Fruit fly (Drosophila melanogaster) whole organism, embryonic: ENCODE data around the gene Atat.

Experiments
- C15 ChIP-seq: fragments of 200-800 bp; sonication (Bioruptor generic); IDR thresholded peaks from 3 replicates; pipeline ENCODE4 v1.3.6; 2022; ENCODE audit warnings: missing biosample characterization, missing genetic modification characterization
- CG10431 ChIP-seq: fragments of 200-800 bp; sonication (Bioruptor generic); optimal IDR thresholded peaks from 3 replicates; lab custom pipeline; 2018; ENCODE audit warnings: missing biosample characterization, mild to moderate bottlenecking, missing genetic modification characterization
- CG11723 ChIP-seq: fragments of 200-800 bp; sonication (Bioruptor generic); optimal IDR thresholded peaks from 2 replicates; lab custom pipeline; 2017; ENCODE audit warnings: missing biosample characterization, mild to moderate bottlenecking, missing genetic modification characterization
- CG14667 ChIP-seq: fragments of 200-800 bp; sonication (Bioruptor generic); IDR thresholded peaks from 2 replicates; pipeline ENCODE4 v1.3.6; 2022; ENCODE audit warnings: missing biosample characterization, missing genetic modification characterization
- CG17361 ChIP-seq: fragments of 200-800 bp; sonication (Bioruptor generic); IDR thresholded peaks from 3 replicates; pipeline ENCODE4 v1.3.6; 2022; ENCODE audit warnings: missing biosample characterization, missing genetic modification characterization
- CG17385 ChIP-seq: fragments of 200-800 bp; sonication (Bioruptor generic); optimal IDR thresholded peaks from 3 replicates; lab custom pipeline; 2018; ENCODE audit warnings: missing biosample characterization, mild to moderate bottlenecking, missing genetic modification characterization
- CG17568 ChIP-seq: fragments of 200-800 bp; sonication (Bioruptor generic); optimal IDR thresholded peaks from 2 replicates; lab custom pipeline; 2018; ENCODE audit warnings: missing biosample characterization, mild to moderate bottlenecking, missing genetic modification characterization, moderate library complexity
- CG18011 ChIP-seq: fragments of 200-800 bp; sonication (Bioruptor generic); optimal IDR thresholded peaks from 2 replicates; lab custom pipeline; 2017; ENCODE audit warnings: missing biosample characterization, missing genetic modification characterization, mild to moderate bottlenecking, moderate library complexity, missing genotype
- CG18619 ChIP-seq: fragments of 200-800 bp; sonication (Bioruptor generic); optimal IDR thresholded peaks from 3 replicates; lab custom pipeline; 2017; ENCODE audit warnings: missing biosample characterization, mild to moderate bottlenecking, missing genetic modification characterization
- CG2120 ChIP-seq: fragments of 200-800 bp; sonication (Bioruptor generic); optimal IDR thresholded peaks from 3 replicates; lab custom pipeline; 2016; ENCODE audit warnings: missing biosample characterization, missing genetic modification characterization
- CG2875 ChIP-seq: fragments of 200-800 bp; sonication (Bioruptor generic); optimal IDR thresholded peaks from 2 replicates; lab custom pipeline; 2017; ENCODE audit warnings: missing biosample characterization, mild to moderate bottlenecking, missing genetic modification characterization, missing genetic modification reagents
- CG32772 ChIP-seq: fragments of 200-800 bp; sonication (Bioruptor generic); IDR thresholded peaks from 2 replicates; pipeline ENCODE4 v1.3.6; 2022; ENCODE audit warnings: missing biosample characterization, missing genetic modification characterization
- CG4404 ChIP-seq: fragments of 200-800 bp; sonication (Bioruptor generic); IDR thresholded peaks from 2 replicates; pipeline ENCODE4 v1.3.6; 2022; ENCODE audit warnings: missing biosample characterization, missing genetic modification characterization
- CG6689 ChIP-seq: fragments of 200-800 bp; sonication (Bioruptor generic); IDR thresholded peaks from 2 replicates; pipeline ENCODE4 v1.3.6; 2022; ENCODE audit warnings: missing biosample characterization, missing genetic modification characterization
- CG6854 ChIP-seq: fragments of 200-800 bp; sonication (Bioruptor generic); optimal IDR thresholded peaks from 3 replicates; lab custom pipeline; 2017; ENCODE audit warnings: missing biosample characterization, mild to moderate bottlenecking, missing genetic modification characterization
- CG8765 ChIP-seq: fragments of 200-800 bp; sonication (Bioruptor generic); IDR thresholded peaks from 2 replicates; pipeline ENCODE4 v1.3.6; 2022; ENCODE audit warnings: missing biosample characterization, missing genetic modification characterization
- CG9215 ChIP-seq: fragments of 200-800 bp; sonication (Bioruptor generic); IDR thresholded peaks from 2 replicates; pipeline ENCODE4 v1.3.6; 2022; ENCODE audit warnings: missing biosample characterization, missing genetic modification characterization
- CG9437 ChIP-seq: fragments of 200-800 bp; sonication (Bioruptor generic); optimal IDR thresholded peaks from 2 replicates; lab custom pipeline; 2018; ENCODE audit warnings: missing biosample characterization, mild to moderate bottlenecking, missing genetic modification characterization
- CkIIα-i1 ChIP-seq: fragments of 200-800 bp; sonication (Bioruptor generic); IDR thresholded peaks from 2 replicates; pipeline ENCODE4 v1.3.6; 2022; ENCODE audit warnings: missing biosample characterization, missing genetic modification characterization
- Dbx ChIP-seq: fragments of 200-800 bp; sonication (Bioruptor generic); IDR thresholded peaks from 3 replicates; pipeline ENCODE4 v1.3.6; 2022; ENCODE audit warnings: missing biosample characterization, missing genetic modification characterization
- Fer1 ChIP-seq: fragments of 200-800 bp; sonication (Bioruptor generic); optimal IDR thresholded peaks from 2 replicates; lab custom pipeline; 2017; ENCODE audit warnings: missing biosample characterization, mild to moderate bottlenecking, missing genetic modification characterization
- H2.0 ChIP-seq: fragments of 200-800 bp; sonication (Bioruptor generic); IDR thresholded peaks from 2 replicates; pipeline ENCODE4 v1.3.6; 2022; ENCODE audit warnings: missing biosample characterization, missing genetic modification characterization
- HLH54F ChIP-seq: fragments of 200-800 bp; sonication (Bioruptor generic); optimal IDR thresholded peaks from 3 replicates; lab custom pipeline; 2016; ENCODE audit warnings: missing biosample characterization, missing genetic modification characterization
- Hey ChIP-seq: fragments of 200-800 bp; sonication (Bioruptor generic); optimal IDR thresholded peaks from 3 replicates; lab custom pipeline; 2018; ENCODE audit warnings: missing biosample characterization, mild to moderate bottlenecking, missing genetic modification characterization
- HmgD ChIP-seq: fragments of 200-800 bp; sonication (Bioruptor generic); optimal IDR thresholded peaks from 3 replicates; lab custom pipeline; 2016; ENCODE audit warnings: missing biosample characterization, missing genetic modification characterization
- MTF-1 ChIP-seq: fragments of 200-800 bp; sonication (Bioruptor generic); optimal IDR thresholded peaks from 2 replicates; lab custom pipeline; 2018; ENCODE audit warnings: missing biosample characterization, mild to moderate bottlenecking, missing genetic modification characterization, borderline replicate concordance
- NK7.1 ChIP-seq: fragments of 200-800 bp; sonication (Bioruptor generic); optimal IDR thresholded peaks from 3 replicates; lab custom pipeline; 2016; ENCODE audit warnings: missing biosample characterization, missing genetic modification characterization
- Nf-YA ChIP-seq: fragments of 200-800 bp; sonication (Bioruptor generic); IDR thresholded peaks from 2 replicates; pipeline ENCODE4 v1.3.6; 2022; ENCODE audit warnings: missing biosample characterization, missing genetic modification characterization
- Ptx1 ChIP-seq: fragments of 200-800 bp; sonication (Bioruptor generic); IDR thresholded peaks from 2 replicates; pipeline ENCODE4 v1.3.6; 2022; ENCODE audit warnings: missing biosample characterization, missing genetic modification characterization
- Xbp1 ChIP-seq: fragments of 200-800 bp; sonication (Bioruptor generic); optimal IDR thresholded peaks from 3 replicates; lab custom pipeline; 2016; ENCODE audit warnings: missing biosample characterization, mild to moderate bottlenecking, missing genetic modification characterization
- bsh ChIP-seq, 2 experiments: fragments of 200-800 bp; sonication (Bioruptor generic); optimal IDR thresholded peaks; 2 replicates each; lab custom pipeline; 2017 to 2018; ENCODE audit warnings: mild to moderate bottlenecking in 2 of 2, missing biosample characterization in 2 of 2, missing genetic modification characterization in 2 of 2, moderate library complexity in 1 of 2
- chif ChIP-seq, 2 experiments: fragments of 200-800 bp; sonication (Bioruptor generic); optimal IDR thresholded peaks; 3 replicates each; lab custom pipeline; 2016; ENCODE audit warnings: missing biosample characterization in 2 of 2, missing genetic modification characterization in 2 of 2
- hb ChIP-seq: fragments of 200-800 bp; sonication (Bioruptor generic); IDR thresholded peaks from 3 replicates; pipeline ENCODE4 v1.3.6; 2022; ENCODE audit warnings: missing biosample characterization, missing genetic modification characterization; ENCODE audit not compliant: partially characterized antibody
- hth ChIP-seq: fragments of >200 bp; optimal IDR thresholded peaks from 2 replicates; lab custom pipeline; 2017; ENCODE audit warnings: inconsistent platforms
- nmo ChIP-seq: fragments of 200-800 bp; sonication (Bioruptor generic); optimal IDR thresholded peaks from 2 replicates; lab custom pipeline; 2018; ENCODE audit warnings: missing biosample characterization, mild to moderate bottlenecking, missing genetic modification characterization, moderate library complexity
- oc ChIP-seq: fragments of 200-800 bp; sonication (Bioruptor generic); optimal IDR thresholded peaks from 2 replicates; lab custom pipeline; 2018; ENCODE audit warnings: missing biosample characterization, mild to moderate bottlenecking, missing genetic modification characterization, moderate library complexity
- pzg ChIP-seq: fragments of 200-800 bp; sonication (Bioruptor generic); optimal IDR thresholded peaks from 3 replicates; lab custom pipeline; 2018; ENCODE audit warnings: missing biosample characterization, mild to moderate bottlenecking, missing genetic modification characterization, moderate library complexity
- sc ChIP-seq, 3 experiments: fragments of >200 bp in 2 of 3; fragments of 200-800 bp in 1 of 3; sonication (Bioruptor generic) in 1 of 3; optimal IDR thresholded peaks; 2 replicates in 2 of 3; 3 replicates in 1 of 3; lab custom pipeline; 2017; ENCODE audit warnings: mild to moderate bottlenecking in 1 of 3, missing biosample characterization in 1 of 3, missing genetic modification characterization in 1 of 3, missing genetic modification reagents in 1 of 3
- sens-2 ChIP-seq: fragments of 200-800 bp; sonication (Bioruptor generic); IDR thresholded peaks from 2 replicates; pipeline ENCODE4 v1.3.6; 2022; ENCODE audit warnings: missing biosample characterization, missing genetic modification characterization
- shn ChIP-seq: fragments of 200-800 bp; sonication (Bioruptor generic); optimal IDR thresholded peaks from 3 replicates; lab custom pipeline; 2016; ENCODE audit warnings: missing biosample characterization, missing genetic modification characterization
- unc-4 ChIP-seq: fragments of 200-800 bp; sonication (Bioruptor generic); IDR thresholded peaks from 2 replicates; pipeline ENCODE4 v1.3.6; 2022; ENCODE audit warnings: missing biosample characterization, missing genetic modification characterization; ENCODE audit not compliant: partially characterized antibody
- vnd ChIP-seq: fragments of 200-800 bp; sonication (Bioruptor generic); IDR thresholded peaks from 3 replicates; pipeline ENCODE4 v1.3.6; 2022; ENCODE audit warnings: missing biosample characterization, missing genetic modification characterization; ENCODE audit not compliant: partially characterized antibody

The Atat gene

DNA sequence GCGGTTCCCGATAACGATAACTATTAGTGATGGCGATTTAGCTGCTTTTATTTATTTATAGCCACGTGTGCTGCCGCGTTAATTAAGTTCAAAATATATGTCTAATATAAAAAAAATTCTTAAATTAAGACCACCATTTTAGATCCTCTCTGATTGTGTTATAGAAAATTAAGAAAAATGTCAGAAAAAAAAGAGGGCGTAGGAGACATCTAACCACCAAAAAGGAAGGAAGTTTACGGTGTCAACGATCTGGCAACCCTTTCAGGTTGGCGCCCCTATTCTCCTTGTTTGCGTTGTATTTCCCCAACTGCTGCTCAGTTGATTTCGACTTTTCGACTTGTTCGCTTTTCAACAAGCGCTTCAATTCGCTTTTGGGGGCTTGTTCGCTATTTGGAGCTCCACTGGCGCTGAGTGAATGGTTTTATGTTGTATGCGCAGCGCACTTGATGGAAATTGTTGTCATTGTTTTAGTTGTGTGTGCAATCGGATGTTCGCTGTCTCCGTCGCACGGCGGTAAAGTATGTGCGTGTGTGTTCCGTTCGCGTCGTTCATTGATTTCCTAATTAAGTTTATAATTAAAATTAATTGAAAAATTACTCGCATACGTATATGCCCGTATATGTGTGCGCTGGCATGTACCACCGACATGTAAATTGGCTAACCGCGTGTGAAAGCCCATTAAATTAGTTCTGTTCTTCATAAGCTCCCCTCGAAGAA lies 34.4 kb upstream of the Atat start, which contains the start of the genes CG3434 and CG44838 (continued):
- TF ChIP-seq hb (no peak), HLH54F (GFP tag; lab: Kevin White, UChicago) (peak; percentile 69), chif (GFP tag; optimal IDR thresholded peaks at IDR 0.05; lab: Kevin White, UChicago) (peak; percentile 58 to 78), Dbx (GFP tag; lab: Robert Waterston, UW) (peak; percentile 77; the same call in 2 of the 3 replicates), nmo (peak; percentile 87), CG2120 (peak; percentile 90), CG18011 (GFP tag; lab: Kevin White, UChicago) (peak; percentile 58), unc-4 (peak; percentile 45; the same call in 1 of the 2 replicates), CG17361 (GFP tag; lab: Robert Waterston, UW) (peak; percentile 86), CG9215 (GFP tag; lab: Robert Waterston, UW) (peak; percentile 58), CG32772 (GFP tag; lab: Robert Waterston, UW) (peak; percentile 65), Xbp1 (GFP tag; lab: Kevin White, UChicago) (peak; percentile 88), CG9437 (GFP tag; lab: Kevin White, UChicago) (peak; percentile 82), vnd (no peak), CG6689 (GFP tag; lab: Robert Waterston, UW) (peak; percentile 73), C15 (GFP tag; lab: Robert Waterston, UW) (peak; percentile 52; the same call in 1 of the 3 replicates), CG18619 (GFP tag; lab: Kevin White, UChicago) (peak; percentile 76), CkIIα-i1 (GFP tag; lab: Robert Waterston, UW) (no peak), bsh (GFP tag; optimal IDR thresholded peaks at IDR 0.05; lab: Kevin White, UChicago) (peak; percentile 9 to 81), H2.0 (GFP tag; lab: Robert Waterston, UW) (peak; percentile 24; the same call in 1 of the 2 replicates), hth (lab: Kevin White, UChicago) (no peak), pzg (GFP tag; lab: Kevin White, UChicago) (peak; percentile 48), CG17568 (GFP tag; lab: Kevin White, UChicago) (peak; percentile 64), CG17385 (GFP tag; lab: Kevin White, UChicago) (peak; percentile 73), NK7.1 (GFP tag; lab: Kevin White, UChicago) (peak; percentile 51), CG4404 (GFP tag; lab: Robert Waterston, UW) (peak; percentile 75), CG6854 (GFP tag; lab: Kevin White, UChicago) (peak; percentile 70), Nf-YA (GFP tag; lab: Robert Waterston, UW) (peak; percentile 42; the same call in 1 of the 2 replicates), Ptx1 (peak; percentile 80), CG2875 (GFP tag; lab: Kevin White, UChicago) (peak; percentile 45), oc (tag; lab: Kevin White, UChicago) (peak; percentile 49), HmgD (GFP tag; lab: Kevin White, UChicago) (peak; percentile 56), CG14667 (GFP tag; lab: Robert Waterston, UW) (peak; percentile 47; the same call in 1 of the 2 replicates), Fer1 (GFP tag; lab: Kevin White, UChicago) (peak; percentile 86), Hey (tag; lab: Kevin White, UChicago) (peak; percentile 9), CG10431 (peak; percentile 3), CG11723 (GFP tag; lab: Kevin White, UChicago) (peak; percentile 64), MTF-1 (GFP tag; lab: Kevin White, UChicago) (peak; percentile 36), CG8765 (GFP tag; lab: Robert Waterston, UW) (peak; percentile 64), sens-2 (GFP tag; lab: Robert Waterston, UW) (no peak), shn (peak; percentile 68), sc (optimal IDR thresholded peaks at IDR 0.05; lab: Kevin White, UChicago) (no peak), sc (GFP tag; optimal IDR thresholded peaks at IDR 0.05; lab: Kevin White, UChicago) (peak; percentile 70)
